Fruit fly (Drosophila melanogaster): ENCODE data around the gene CG8188.

The CG8188 gene

dm6 chrX:17713740-17714135 is 10.9 kb upstream of the CG8188 start (continued):
- TF ChIP-seq CTCF (GFP tag; optimal IDR thresholded peaks at IDR 0.05) = no peak
- peak; percentile 69 for TF ChIP-seq CG13424 (tag; optimal IDR thresholded peaks at IDR 0.05)
- TF ChIP-seq CG1792 (GFP tag; optimal IDR thresholded peaks at IDR 0.05) = peak; percentile 57
- peak; percentile 78 for TF ChIP-seq Taf1 (GFP tag; IDR thresholded peaks at IDR 0.05)
- peak; percentile 47 for TF ChIP-seq Abd-B (GFP tag; optimal IDR thresholded peaks at IDR 0.05)
- TF ChIP-seq CG15479 (GFP tag; optimal IDR thresholded peaks at IDR 0.05) = no peak
- peak; percentile 40 for TF ChIP-seq Fer2 (tag; optimal IDR thresholded peaks at IDR 0.05)
- TF ChIP-seq CG8388 (GFP tag; optimal IDR thresholded peaks at IDR 0.05) = peak; percentile 45
- TF ChIP-seq CG6683 (GFP tag; optimal IDR thresholded peaks at IDR 0.05) = peak; percentile 3
- no peak for TF ChIP-seq nom (GFP tag; optimal IDR thresholded peaks at IDR 0.05)
- peak; percentile 66 for TF ChIP-seq CG2712 (tag; optimal IDR thresholded peaks at IDR 0.05)
- peak; percentile 54 for TF ChIP-seq Bdp1 (GFP tag; optimal IDR thresholded peaks at IDR 0.05)
- peak; percentile 52 for TF ChIP-seq NK7.1 (GFP tag; optimal IDR thresholded peaks at IDR 0.05)
- peak; percentile 82 for TF ChIP-seq ttk (GFP tag; IDR thresholded peaks at IDR 0.05)
- peak; percentile 2 for TF ChIP-seq en (GFP tag; optimal IDR thresholded peaks at IDR 0.05)
- TF ChIP-seq CG7786 (GFP tag; optimal IDR thresholded peaks at IDR 0.05) = peak; percentile 81
- TF ChIP-seq bcd (GFP tag; optimal IDR thresholded peaks at IDR 0.05) = peak; percentile 26
- TF ChIP-seq CG34422 (GFP tag; IDR thresholded peaks at IDR 0.05) = peak; percentile 84
- peak; percentile 93 for TF ChIP-seq sens (GFP tag)
- TF ChIP-seq CG10366 (GFP tag; IDR thresholded peaks at IDR 0.05) = peak; percentile 80
- peak; percentile 38 for TF ChIP-seq CG14965 (GFP tag; optimal IDR thresholded peaks at IDR 0.05; ENCODE audit: borderline replicate concordance)
- TF ChIP-seq CG4360 (GFP tag; IDR thresholded peaks at IDR 0.05) = peak; percentile 43; the same call in 1 of the 2 replicates
- TF ChIP-seq Atf-2 (GFP tag; optimal IDR thresholded peaks at IDR 0.05) = peak; percentile 63
- TF ChIP-seq Hey (tag; optimal IDR thresholded peaks at IDR 0.05) = no peak
- no peak for TF ChIP-seq CG10321 (GFP tag; IDR thresholded peaks at IDR 0.05)
- peak; percentile 19 for TF ChIP-seq sug (tag; optimal IDR thresholded peaks at IDR 0.05)
- TF ChIP-seq phol (tag; optimal IDR thresholded peaks at IDR 0.05) = peak; percentile 50
- 0 out of 2 replicates have a peak, but pooled peaks have one; percentile 16 for TF ChIP-seq Lim3 (GFP tag; IDR thresholded peaks at IDR 0.05)
- TF ChIP-seq vnd (GFP tag; IDR thresholded peaks at IDR 0.05; ENCODE audit: partially characterized antibody) = no peak
- TF ChIP-seq HLH4C (GFP tag; IDR thresholded peaks at IDR 0.05; ENCODE audit: partially characterized antibody) = no peak
- TF ChIP-seq CG6689 (GFP tag; IDR thresholded peaks at IDR 0.05) = peak; percentile 68; the same call in 1 of the 2 replicates
- TF ChIP-seq jumu (GFP tag; optimal IDR thresholded peaks at IDR 0.05) = peak; percentile 71
- TF ChIP-seq CG6854 (GFP tag; optimal IDR thresholded peaks at IDR 0.05) = no peak
- peak; percentile 6 for TF ChIP-seq Nf-YB (GFP tag; optimal IDR thresholded peaks at IDR 0.05)
- TF ChIP-seq Antp (GFP tag; optimal IDR thresholded peaks at IDR 0.05) = peak; percentile 87
- no peak for TF ChIP-seq zen (tag; optimal IDR thresholded peaks at IDR 0.05)
- TF ChIP-seq cas (GFP tag; IDR thresholded peaks at IDR 0.05) = no peak
- peak; percentile 25 for TF ChIP-seq Max (GFP tag; optimal IDR thresholded peaks at IDR 0.05)
- TF ChIP-seq emc (GFP tag; optimal IDR thresholded peaks at IDR 0.05) = peak; percentile 8
- TF ChIP-seq grn (GFP tag; optimal IDR thresholded peaks at IDR 0.05) = no peak
- TF ChIP-seq BtbVII (GFP tag; optimal IDR thresholded peaks at IDR 0.05) = no peak
- 0 out of 2 replicates have a peak, but pooled peaks have one; percentile 8 for TF ChIP-seq ro (GFP tag; IDR thresholded peaks at IDR 0.05)
- peak; percentile 65 for TF ChIP-seq ERR (GFP tag; optimal IDR thresholded peaks at IDR 0.05)
- TF ChIP-seq Ada2b (GFP tag; IDR thresholded peaks at IDR 0.05) = peak; percentile 92
- TF ChIP-seq lilli (GFP tag; optimal IDR thresholded peaks at IDR 0.05) = peak; percentile 72
- TF ChIP-seq CG11696 (GFP tag; IDR thresholded peaks at IDR 0.05) = peak; percentile 61
- peak; percentile 41; the same call in 1 of the 3 replicates for TF ChIP-seq C15 (GFP tag; IDR thresholded peaks at IDR 0.05)
- peak; percentile 23 for TF ChIP-seq nau (GFP tag; optimal IDR thresholded peaks at IDR 0.05)
- no peak for TF ChIP-seq CG15696 (tag; optimal IDR thresholded peaks at IDR 0.05)
- peak; percentile 68 for TF ChIP-seq az2 (GFP tag; optimal IDR thresholded peaks at IDR 0.05)
- peak; percentile 67 for TF ChIP-seq al (GFP tag; IDR thresholded peaks at IDR 0.05)
- TF ChIP-seq CG10147 (GFP tag; optimal IDR thresholded peaks at IDR 0.05) = no peak
